Worm (Caenorhabditis elegans) whole organism, young adult: ENCODE measurements around the gene mpz-3.

Experiments
- B0019.2 ChIP-seq: fragments of 200-800 bp; sonication (Bioruptor generic); conservative IDR thresholded peaks from 2 replicates; pipeline ENCODE4 v1.3.6; 2022; ENCODE audit warnings: missing genetic modification reagents, missing genetic modification characterization, missing compliant biosample characterization
- C06A6.2 ChIP-seq: fragments of 200-800 bp; sonication (Bioruptor generic); conservative IDR thresholded peaks from 2 replicates; pipeline ENCODE4 v1.3.6; 2022; ENCODE audit warnings: missing genetic modification characterization, missing compliant biosample characterization
- C17E4.6 ChIP-seq: fragments of 200-800 bp; sonication (Bioruptor generic); IDR thresholded peaks from 2 replicates; pipeline ENCODE4 v1.3.6; 2022; ENCODE audit warnings: missing genetic modification reagents, missing genetic modification characterization, missing compliant biosample characterization
- D2030.7 ChIP-seq: fragments of 200-800 bp; sonication (Bioruptor generic); IDR thresholded peaks from 2 replicates; pipeline ENCODE4 v1.3.6; 2022; ENCODE audit warnings: missing genetic modification reagents, missing genetic modification characterization, missing compliant biosample characterization
- F49E8.2 ChIP-seq: sonication (generic microtip); optimal IDR thresholded peaks from 3 replicates; lab custom pipeline; 2017; ENCODE audit warnings: missing genetic modification characterization, mild to moderate bottlenecking, missing compliant biosample characterization, antibody characterized with exemption, moderate library complexity; ENCODE audit not compliant: insufficient read depth
- F55B11.4 ChIP-seq: sonication (generic microtip); optimal IDR thresholded peaks from 2 replicates; lab custom pipeline; 2016; ENCODE audit warnings: missing compliant biosample characterization, missing genetic modification characterization, borderline replicate concordance; ENCODE audit not compliant: insufficient read depth
- F57C9.4 ChIP-seq: sonication (generic microtip); optimal IDR thresholded peaks from 2 replicates; lab custom pipeline; 2017; ENCODE audit warnings: mild to moderate bottlenecking, missing genetic modification characterization, missing compliant biosample characterization
- T26A5.8 ChIP-seq: sonication (generic microtip); optimal IDR thresholded peaks from 2 replicates; lab custom pipeline; 2016; ENCODE audit warnings: missing genetic modification characterization, missing compliant biosample characterization
- Y53F4B.3 ChIP-seq: fragments of 200-800 bp; sonication (Bioruptor generic); IDR thresholded peaks from 2 replicates; pipeline ENCODE4 v1.3.6; 2022; ENCODE audit warnings: missing genetic modification reagents, missing genetic modification characterization, missing compliant biosample characterization
- Y53G8AR.9 ChIP-seq: fragments of 200-800 bp; sonication (Bioruptor generic); conservative IDR thresholded peaks from 2 replicates; pipeline ENCODE4 v1.3.6; 2022; ENCODE audit warnings: missing genetic modification reagents, missing genetic modification characterization, missing compliant biosample characterization
- Y79H2A.3 ChIP-seq: fragments of 200-800 bp; sonication (Bioruptor generic); conservative IDR thresholded peaks from 2 replicates; pipeline ENCODE4 v1.3.6; 2022; ENCODE audit warnings: missing genetic modification reagents, missing genetic modification characterization, missing compliant biosample characterization
- ama-1 ChIP-seq, 3 experiments: fragments of 150-350 bp in 1 of 3; sonication (generic microtip) in 2 of 3; optimal IDR thresholded peaks; 2 replicates each; lab custom pipeline; 2014 to 2018; ENCODE audit warnings: missing biosample characterization in 2 of 3, missing genetic modification characterization in 2 of 3, missing genetic modification reagents in 2 of 3
- athp-1 ChIP-seq: sonication (generic microtip); optimal IDR thresholded peaks from 2 replicates; lab custom pipeline; 2017; ENCODE audit warnings: mild to moderate bottlenecking, missing genetic modification characterization, missing compliant biosample characterization
- attf-6 ChIP-seq: fragments of 200-800 bp; sonication (Bioruptor generic); IDR thresholded peaks from 2 replicates; pipeline ENCODE4 v1.3.6; 2022; ENCODE audit warnings: missing genetic modification reagents, missing genetic modification characterization, missing compliant biosample characterization
- cebp-1 ChIP-seq, 2 experiments: fragments of 200-800 bp in 1 of 2; sonication (Bioruptor generic) in 1 of 2; sonication (generic microtip) in 1 of 2; IDR thresholded peaks in 1 of 2; optimal IDR thresholded peaks in 1 of 2; 2 replicates each; pipeline versions ENCODE4 v1.3.6 to Lab custom; 2017 to 2022; ENCODE audit warnings: missing compliant biosample characterization in 2 of 2, missing genetic modification characterization in 2 of 2, mild to moderate bottlenecking in 1 of 2, missing genetic modification reagents in 1 of 2, moderate library complexity in 1 of 2
- cebp-2 ChIP-seq: fragments of 200-800 bp; sonication (Bioruptor generic); IDR thresholded peaks from 2 replicates; pipeline ENCODE4 v1.3.6; 2022; ENCODE audit warnings: missing genetic modification characterization, missing compliant biosample characterization
- ceh-79 ChIP-seq: sonication (generic microtip); optimal IDR thresholded peaks from 2 replicates; lab custom pipeline; 2017; ENCODE audit warnings: mild to moderate bottlenecking, missing genetic modification characterization, missing compliant biosample characterization
- ceh-91 ChIP-seq: fragments of 200-800 bp; sonication (Bioruptor generic); IDR thresholded peaks from 2 replicates; pipeline ENCODE4 v1.3.6; 2022; ENCODE audit warnings: missing genetic modification reagents, missing genetic modification characterization, missing compliant biosample characterization
- dpl-1 ChIP-seq: fragments of 150-350 bp; optimal IDR thresholded peaks from 2 replicates; lab custom pipeline; 2014; ENCODE audit warnings: missing biosample characterization, missing genetic modification reagents, missing genetic modification characterization
- egl-18 ChIP-seq: fragments of 200-800 bp; sonication (Bioruptor generic); IDR thresholded peaks from 2 replicates; pipeline ENCODE4 v1.3.6; 2022; ENCODE audit warnings: missing genetic modification reagents, missing genetic modification characterization, missing compliant biosample characterization
- egl-44 ChIP-seq: fragments of 200-800 bp; sonication (Bioruptor generic); IDR thresholded peaks from 2 replicates; pipeline ENCODE4 v1.3.6; 2022; ENCODE audit warnings: missing genetic modification reagents, missing genetic modification characterization, missing compliant biosample characterization
- hlh-26 ChIP-seq: fragments of 200-800 bp; sonication (Bioruptor generic); conservative IDR thresholded peaks from 2 replicates; pipeline ENCODE4 v1.3.6; 2022; ENCODE audit warnings: missing genetic modification reagents, missing genetic modification characterization, missing compliant biosample characterization
- hmg-1.2 ChIP-seq: fragments of 200-800 bp; sonication (Bioruptor generic); IDR thresholded peaks from 2 replicates; pipeline ENCODE4 v1.3.6; 2022; ENCODE audit warnings: missing genetic modification reagents, missing genetic modification characterization, missing compliant biosample characterization
- let-607 ChIP-seq, 2 experiments: fragments of 200-800 bp in 1 of 2; sonication (Bioruptor generic) in 1 of 2; sonication (generic microtip) in 1 of 2; optimal IDR thresholded peaks; 2 replicates each; lab custom pipeline; 2016 to 2018; ENCODE audit warnings: mild to moderate bottlenecking in 2 of 2, missing compliant biosample characterization in 2 of 2, missing genetic modification characterization in 2 of 2, moderate library complexity in 2 of 2, missing genotype in 1 of 2
- lin-26 ChIP-seq: fragments of 200-800 bp; sonication (Bioruptor generic); IDR thresholded peaks from 2 replicates; pipeline ENCODE4 v1.3.6; 2022; ENCODE audit warnings: missing genetic modification reagents, missing genetic modification characterization, missing compliant biosample characterization
- lin-35 ChIP-seq, 3 experiments: fragments of 150-350 bp in 2 of 3; sonication (generic microtip) in 1 of 3; optimal IDR thresholded peaks; 2 replicates each; lab custom pipeline; 2014 to 2018; ENCODE audit warnings: missing biosample characterization in 3 of 3, missing genetic modification characterization in 3 of 3, missing genetic modification reagents in 3 of 3
- lin-54 ChIP-seq: fragments of 200-800 bp; sonication (Bioruptor generic); optimal IDR thresholded peaks from 2 replicates; lab custom pipeline; 2018; ENCODE audit warnings: mild to moderate bottlenecking, missing genetic modification characterization, missing compliant biosample characterization
- lir-1 ChIP-seq: fragments of 200-800 bp; sonication (Bioruptor generic); conservative IDR thresholded peaks from 2 replicates; pipeline ENCODE4 v1.3.6; 2022; ENCODE audit warnings: missing genetic modification reagents, missing genetic modification characterization, missing compliant biosample characterization
- madf-8 ChIP-seq: fragments of 200-800 bp; sonication (Bioruptor generic); conservative IDR thresholded peaks from 2 replicates; pipeline ENCODE4 v1.3.6; 2022; ENCODE audit warnings: missing genetic modification reagents, missing genetic modification characterization, missing compliant biosample characterization
- mcd-1 ChIP-seq: fragments of 200-800 bp; sonication (Bioruptor generic); IDR thresholded peaks from 2 replicates; pipeline ENCODE4 v1.3.6; 2022; ENCODE audit warnings: missing genetic modification reagents, missing genetic modification characterization, missing compliant biosample characterization
- nfya-1 ChIP-seq: sonication (generic microtip); optimal IDR thresholded peaks from 2 replicates; lab custom pipeline; 2017; ENCODE audit warnings: antibody characterized with exemption, missing compliant biosample characterization, missing genetic modification characterization, borderline replicate concordance; ENCODE audit not compliant: insufficient read depth
- nfyb-1 ChIP-seq: fragments of 200-800 bp; sonication (Bioruptor generic); IDR thresholded peaks from 2 replicates; pipeline ENCODE4 v1.3.6; 2022; ENCODE audit warnings: missing genetic modification reagents, missing genetic modification characterization, missing compliant biosample characterization
- nhr-179 ChIP-seq: sonication (generic microtip); optimal IDR thresholded peaks from 2 replicates; lab custom pipeline; 2016; ENCODE audit warnings: mild to moderate bottlenecking, missing genetic modification characterization, missing compliant biosample characterization
- rec-8 ChIP-seq, 2 experiments: sonication (generic microtip); optimal IDR thresholded peaks; 2 replicates each; lab custom pipeline; 2016; ENCODE audit warnings: mild to moderate bottlenecking in 2 of 2, missing genetic modification characterization in 2 of 2, missing genetic modification reagents in 2 of 2, missing genotype in 2 of 2, missing biosample characterization in 1 of 2, missing compliant biosample characterization in 1 of 2, moderate library complexity in 1 of 2
- rpc-1 ChIP-seq, 2 experiments: fragments of 150-350 bp in 1 of 2; sonication (generic microtip) in 1 of 2; optimal IDR thresholded peaks; 2 replicates each; lab custom pipeline; 2014 to 2018; ENCODE audit warnings: missing biosample characterization in 1 of 2, missing genetic modification characterization in 1 of 2, missing genetic modification reagents in 1 of 2, missing genotype in 1 of 2
- sea-2 ChIP-seq: fragments of 200-800 bp; sonication (Bioruptor generic); IDR thresholded peaks from 2 replicates; pipeline ENCODE4 v1.3.6; 2022; ENCODE audit warnings: missing genetic modification characterization, missing compliant biosample characterization
- snpc-3.4 ChIP-seq: sonication (generic microtip); optimal IDR thresholded peaks from 2 replicates; lab custom pipeline; 2017; ENCODE audit warnings: missing genetic modification characterization, mild to moderate bottlenecking, missing compliant biosample characterization, antibody characterized with exemption, moderate library complexity, missing genotype, missing genetic modification reagents
- snpc-4 ChIP-seq, 5 experiments: fragments of 150-350 bp in 1 of 5; sonication (generic microtip) in 4 of 5; optimal IDR thresholded peaks; 2 replicates each; lab custom pipeline; 2014 to 2018; ENCODE audit warnings: missing genetic modification characterization in 5 of 5, missing biosample characterization in 3 of 5, antibody characterized with exemption in 2 of 5, mild to moderate bottlenecking in 2 of 5, missing compliant biosample characterization in 2 of 5, missing genotype in 2 of 5, moderate library complexity in 2 of 5, missing genetic modification reagents in 1 of 5
- somi-1 ChIP-seq: fragments of 200-800 bp; sonication (Bioruptor generic); optimal IDR thresholded peaks from 2 replicates; lab custom pipeline; 2018; ENCODE audit warnings: mild to moderate bottlenecking, missing genetic modification characterization, missing compliant biosample characterization
- tbp1 ChIP-seq: fragments of 200-800 bp; sonication (Bioruptor generic); optimal IDR thresholded peaks from 2 replicates; lab custom pipeline; 2018; ENCODE audit warnings: mild to moderate bottlenecking, missing genetic modification characterization, missing compliant biosample characterization
- tbx-9 ChIP-seq: sonication (generic microtip); optimal IDR thresholded peaks from 2 replicates; lab custom pipeline; 2016; ENCODE audit warnings: borderline replicate concordance, missing genetic modification characterization, inconsistent platforms, missing compliant biosample characterization
- tlf-1 ChIP-seq: fragments of 200-800 bp; sonication (Bioruptor generic); optimal IDR thresholded peaks from 2 replicates; lab custom pipeline; 2018; ENCODE audit warnings: mild to moderate bottlenecking, missing genetic modification characterization, missing compliant biosample characterization
- xnd-1 ChIP-seq: sonication (generic microtip); optimal IDR thresholded peaks from 2 replicates; lab custom pipeline; 2016; ENCODE audit warnings: missing genotype, missing genetic modification reagents, missing genetic modification characterization, missing compliant biosample characterization

The mpz-3 gene

ce11 chrII:6588605-6589292 is 23.6 kb upstream of the mpz-3 start, which contains the start of gene icd-1 (continued):
- TF ChIP-seq rpc-1 (optimal IDR thresholded peaks at IDR 0.05; lab: Kevin White, UChicago) = peak; percentile 13
- no peak for TF ChIP-seq rpc-1 (tag; optimal IDR thresholded peaks at IDR 0.05; lab: Kevin White, UChicago)
- peak; percentile 90 for TF ChIP-seq somi-1 (GFP tag; lab: Kevin White, UChicago)
- 0 out of 2 replicates have a peak, but pooled peaks have one; percentile 33 for TF ChIP-seq egl-44
- TF ChIP-seq lir-1 (GFP tag; lab: Robert Waterston, UW) = peak; percentile 85
- no peak for TF ChIP-seq ama-1 (optimal IDR thresholded peaks at IDR 0.05; lab: Kevin White, UChicago)
- TF ChIP-seq ama-1 (GFP tag; optimal IDR thresholded peaks at IDR 0.05; lab: Kevin White, UChicago) = peak in 1 of 2 experiments; percentile 12
- TF ChIP-seq Y79H2A.3 (GFP tag; lab: Robert Waterston, UW) = no peak; the same call in 1 of the 2 replicates
- 0 out of 2 replicates have a peak, but pooled peaks have one; percentile 28 for TF ChIP-seq egl-18
- TF ChIP-seq C17E4.6 = peak; percentile 57; the same call in 1 of the 2 replicates
- TF ChIP-seq attf-6 (GFP tag; lab: Robert Waterston, UW) = peak; percentile 61; the same call in 1 of the 2 replicates
- TF ChIP-seq F49E8.2 (tag; lab: Kevin White, UChicago) = peak; percentile 96
- TF ChIP-seq hmg-1.2 = peak; percentile 99
- peak; percentile 94 for TF ChIP-seq nfyb-1
- TF ChIP-seq C06A6.2 = peak; percentile 84
- TF ChIP-seq athp-1 (tag; lab: Kevin White, UChicago) = peak; percentile 91
- peak; percentile 89 for TF ChIP-seq D2030.7
- peak; percentile 96 for TF ChIP-seq snpc-3.4 (tag; lab: Kevin White, UChicago)
- TF ChIP-seq ceh-79 (tag; lab: Kevin White, UChicago) = no peak
- TF ChIP-seq Y53G8AR.9 (GFP tag; lab: Robert Waterston, UW) = peak; percentile 92
- peak; percentile 76 for TF ChIP-seq tbp1 (GFP tag; lab: Kevin White, UChicago)
- peak; percentile 78 for TF ChIP-seq ceh-91
- TF ChIP-seq cebp-2 = 0 out of 2 replicates have a peak, but pooled peaks have one; percentile 55
- no peak for TF ChIP-seq sea-2
- no peak for TF ChIP-seq nhr-179 (tag; lab: Kevin White, UChicago)
- TF ChIP-seq madf-8 (GFP tag; lab: Robert Waterston, UW) = peak; percentile 71
- peak in 1 of 2 experiments; percentile 65 for TF ChIP-seq rec-8 (tag; optimal IDR thresholded peaks at IDR 0.05; lab: Kevin White, UChicago)
- peak; percentile 79 for TF ChIP-seq snpc-4 (GFP tag; optimal IDR thresholded peaks at IDR 0.05; lab: Kevin White, UChicago)
- TF ChIP-seq snpc-4 (tag; optimal IDR thresholded peaks at IDR 0.05; lab: Kevin White, UChicago) = peak; percentile 83 to 90 (median 87)
- peak; percentile 45; the same call in 1 of the 2 replicates for TF ChIP-seq lin-26 (GFP tag; lab: Robert Waterston, UW)
- peak in 2 of 3 experiments; percentile 67 to 88 for TF ChIP-seq lin-35 (GFP tag; optimal IDR thresholded peaks at IDR 0.05; lab: Kevin White, UChicago)
- 0 out of 2 replicates have a peak, but pooled peaks have one; percentile 10 for TF ChIP-seq Y53F4B.3 (GFP tag; lab: Robert Waterston, UW)
- TF ChIP-seq dpl-1 (GFP tag; lab: Kevin White, UChicago) = peak; percentile 36
- peak; percentile 94 for TF ChIP-seq tlf-1
- TF ChIP-seq cebp-1 (GFP tag; IDR thresholded peaks at IDR 0.05; lab: Robert Waterston, UW) = peak; percentile 99
- peak; percentile 100 for TF ChIP-seq cebp-1 (tag; optimal IDR thresholded peaks at IDR 0.05; lab: Kevin White, UChicago)
- TF ChIP-seq hlh-26 (GFP tag; lab: Robert Waterston, UW) = no peak
- no peak for TF ChIP-seq tbx-9 (tag; lab: Kevin White, UChicago)
- no peak for TF ChIP-seq F57C9.4 (tag; lab: Kevin White, UChicago)
- no peak for TF ChIP-seq T26A5.8
- peak; percentile 64 for TF ChIP-seq xnd-1 (tag; lab: Kevin White, UChicago)
- TF ChIP-seq B0019.2 (GFP tag; lab: Robert Waterston, UW) = peak; percentile 74; the same call in 1 of the 2 replicates
- TF ChIP-seq let-607 (tag; optimal IDR thresholded peaks at IDR 0.05; lab: Kevin White, UChicago) = peak; percentile 53 to 80
- TF ChIP-seq nfya-1 (tag; lab: Kevin White, UChicago) = no peak
- peak; percentile 93 for TF ChIP-seq mcd-1 (GFP tag; lab: Robert Waterston, UW)
- TF ChIP-seq F55B11.4 = no peak
- TF ChIP-seq lin-54 (GFP tag; lab: Kevin White, UChicago) = peak; percentile 90
